Worm (Caenorhabditis elegans) whole organism, mixed stage, embryonic: ENCODE results near the gene EGAP2.2.

Experiments
- blmp-1 ChIP-seq: fragments of 150-350 bp; optimal IDR thresholded peaks from 2 replicates; lab custom pipeline; 2014; ENCODE audit warnings: missing biosample characterization, missing genetic modification characterization
- ceh-43 ChIP-seq: fragments of 200-800 bp; sonication (Bioruptor generic); optimal IDR thresholded peaks from 2 replicates; lab custom pipeline; 2018; ENCODE audit warnings: mild to moderate bottlenecking, missing genetic modification characterization, moderate library complexity, missing compliant biosample characterization
- ces-1 ChIP-seq: fragments of 150-350 bp; optimal IDR thresholded peaks from 2 replicates; lab custom pipeline; 2014; ENCODE audit warnings: missing biosample characterization, missing genetic modification reagents, missing genetic modification characterization
- cnd-1 ChIP-seq: fragments of 200-800 bp; sonication (Bioruptor generic); optimal IDR thresholded peaks from 2 replicates; lab custom pipeline; 2018; ENCODE audit warnings: mild to moderate bottlenecking, missing genetic modification characterization, missing compliant biosample characterization
- flh-1 ChIP-seq: fragments of 200-800 bp; sonication (Bioruptor generic); optimal IDR thresholded peaks from 2 replicates; lab custom pipeline; 2018; ENCODE audit warnings: mild to moderate bottlenecking, missing genetic modification characterization, moderate library complexity, missing compliant biosample characterization
- lsy-2 ChIP-seq: fragments of 150-350 bp; optimal IDR thresholded peaks from 2 replicates; lab custom pipeline; 2014; ENCODE audit warnings: missing biosample characterization, missing genetic modification characterization
- nhr-2 ChIP-seq: fragments of 150-350 bp; optimal IDR thresholded peaks from 2 replicates; lab custom pipeline; 2014; ENCODE audit warnings: missing biosample characterization, missing genetic modification characterization
- nhr-237 ChIP-seq: fragments of 150-350 bp; optimal IDR thresholded peaks from 2 replicates; lab custom pipeline; 2014; ENCODE audit warnings: missing biosample characterization, missing genetic modification characterization
- nhr-28 ChIP-seq: fragments of 150-350 bp; optimal IDR thresholded peaks from 2 replicates; lab custom pipeline; 2014; ENCODE audit warnings: missing biosample characterization, missing genetic modification characterization
- nhr-76 ChIP-seq: sonication (generic microtip); optimal IDR thresholded peaks from 2 replicates; lab custom pipeline; 2017; ENCODE audit warnings: missing biosample characterization, missing genetic modification characterization
- pha-4 ChIP-seq: fragments of 150-350 bp; optimal IDR thresholded peaks from 2 replicates; lab custom pipeline; 2018; ENCODE audit warnings: missing biosample characterization, missing genetic modification reagents, missing genetic modification characterization
- snpc-4 ChIP-seq: fragments of 150-350 bp; optimal IDR thresholded peaks from 2 replicates; lab custom pipeline; 2014; ENCODE audit warnings: missing biosample characterization, missing genetic modification characterization
- unc-120 ChIP-seq: sonication (generic microtip); optimal IDR thresholded peaks from 2 replicates; lab custom pipeline; 2017; ENCODE audit warnings: missing genetic modification characterization, missing compliant biosample characterization; ENCODE audit not compliant: poor library complexity, severe bottlenecking

- TF ChIP-seq nhr-28 (tag; lab: Kevin White, UChicago), result no peak
- no peak for TF ChIP-seq pha-4 (tag; lab: Kevin White, UChicago)
- TF ChIP-seq snpc-4 (tag; lab: Kevin White, UChicago), result no peak
- no peak for TF ChIP-seq nhr-237 (tag; lab: Kevin White, UChicago)
- TF ChIP-seq ceh-43, result no peak
- no peak for TF ChIP-seq blmp-1
- no peak for TF ChIP-seq lsy-2 (tag; lab: Kevin White, UChicago)
- TF ChIP-seq nhr-2 (tag; lab: Kevin White, UChicago), result no peak
- TF ChIP-seq unc-120, result peak; percentile 58
- TF ChIP-seq flh-1 (GFP tag; lab: Kevin White, UChicago), result no peak
- no peak for TF ChIP-seq ces-1 (GFP tag; lab: Kevin White, UChicago)
- no peak for TF ChIP-seq cnd-1
- no peak for TF ChIP-seq nhr-76 (tag; lab: Kevin White, UChicago)
Measured at ce11 chrII:5200987-5201582, 28.6 kb upstream of the EGAP2.2 start.
